Fruit fly (Drosophila melanogaster) whole organism, embryonic: ENCODE data around the gene Ube3a.
A peak's percentile ranks its signal among the peaks of the same experiment; 100 is the strongest.

Source experiments
- Abd-B ChIP-seq: fragments of 200-800 bp; sonication (Bioruptor generic); optimal IDR thresholded peaks from 2 replicates; lab custom pipeline; 2018; ENCODE audit warnings: missing biosample characterization, mild to moderate bottlenecking, missing genetic modification characterization, moderate library complexity
- CG10209 ChIP-seq: fragments of 200-800 bp; sonication (Bioruptor generic); optimal IDR thresholded peaks from 3 replicates; lab custom pipeline; 2017; ENCODE audit warnings: missing biosample characterization, mild to moderate bottlenecking, missing genetic modification characterization, missing genetic modification reagents
- CG11247 ChIP-seq: fragments of 200-800 bp; sonication (Bioruptor generic); IDR thresholded peaks from 2 replicates; pipeline ENCODE4 v1.3.6; 2022; ENCODE audit warnings: missing biosample characterization, missing genetic modification characterization
- CG12236 ChIP-seq: fragments of 200-800 bp; sonication (Bioruptor generic); optimal IDR thresholded peaks from 2 replicates; lab custom pipeline; 2016; ENCODE audit warnings: missing biosample characterization, missing genetic modification characterization
- CG12659 ChIP-seq: fragments of 200-800 bp; sonication (Bioruptor generic); optimal IDR thresholded peaks from 3 replicates; lab custom pipeline; 2017; ENCODE audit warnings: mild to moderate bottlenecking, missing biosample characterization, missing genetic modification reagents, missing genetic modification characterization
- CG13287 ChIP-seq: fragments of 200-800 bp; sonication (Bioruptor generic); IDR thresholded peaks from 2 replicates; pipeline ENCODE4 v1.3.6; 2022; ENCODE audit warnings: missing biosample characterization, missing genetic modification characterization; ENCODE audit not compliant: partially characterized antibody
- CG13624 ChIP-seq: fragments of 200-800 bp; sonication (Bioruptor generic); optimal IDR thresholded peaks from 2 replicates; lab custom pipeline; 2016; ENCODE audit warnings: missing biosample characterization, missing genetic modification characterization
- CG13894 ChIP-seq: fragments of 200-800 bp; sonication (Bioruptor generic); optimal IDR thresholded peaks from 3 replicates; lab custom pipeline; 2018; ENCODE audit warnings: missing biosample characterization, mild to moderate bottlenecking, missing genetic modification characterization, moderate library complexity
- CG14965 ChIP-seq: fragments of 200-800 bp; sonication (Bioruptor generic); optimal IDR thresholded peaks from 2 replicates; lab custom pipeline; 2016; ENCODE audit warnings: missing biosample characterization, missing genetic modification characterization, borderline replicate concordance
- CG17186 ChIP-seq: fragments of 200-800 bp; sonication (Bioruptor generic); optimal IDR thresholded peaks from 3 replicates; lab custom pipeline; 2017; ENCODE audit warnings: missing biosample characterization, missing genetic modification reagents, missing genetic modification characterization
- CG17912 ChIP-seq: fragments of 200-800 bp; sonication (Bioruptor generic); optimal IDR thresholded peaks from 2 replicates; lab custom pipeline; 2018; ENCODE audit warnings: missing biosample characterization, mild to moderate bottlenecking, missing genetic modification characterization
- CG2678 ChIP-seq: fragments of 200-800 bp; sonication (Bioruptor generic); optimal IDR thresholded peaks from 3 replicates; lab custom pipeline; 2019; ENCODE audit warnings: missing biosample characterization, mild to moderate bottlenecking, missing genetic modification characterization, moderate library complexity
- CG32532 ChIP-seq: fragments of 200-800 bp; sonication (Bioruptor generic); IDR thresholded peaks from 2 replicates; pipeline ENCODE4 v1.3.6; 2022; ENCODE audit warnings: missing biosample characterization, missing genetic modification characterization
- CG34422 ChIP-seq: fragments of 200-800 bp; sonication (Bioruptor generic); IDR thresholded peaks from 3 replicates; pipeline ENCODE4 v1.3.6; 2022; ENCODE audit warnings: missing biosample characterization, missing genetic modification characterization
- CG4404 ChIP-seq: fragments of 200-800 bp; sonication (Bioruptor generic); IDR thresholded peaks from 2 replicates; pipeline ENCODE4 v1.3.6; 2022; ENCODE audit warnings: missing biosample characterization, missing genetic modification characterization
- CG4617 ChIP-seq: fragments of 200-800 bp; sonication (Bioruptor generic); optimal IDR thresholded peaks from 3 replicates; lab custom pipeline; 2016; ENCODE audit warnings: missing biosample characterization, missing genetic modification characterization, borderline replicate concordance
- CG4707 ChIP-seq: fragments of 200-800 bp; sonication (Bioruptor generic); optimal IDR thresholded peaks from 2 replicates; lab custom pipeline; 2018; ENCODE audit warnings: missing biosample characterization, mild to moderate bottlenecking, missing genetic modification characterization, moderate library complexity
- CG7745 ChIP-seq: fragments of 200-800 bp; sonication (Bioruptor generic); optimal IDR thresholded peaks from 2 replicates; lab custom pipeline; 2018; ENCODE audit warnings: missing biosample characterization, mild to moderate bottlenecking, missing genetic modification characterization, moderate library complexity
- CG8281 ChIP-seq: fragments of 200-800 bp; sonication (Bioruptor generic); optimal IDR thresholded peaks from 2 replicates; lab custom pipeline; 2018; ENCODE audit warnings: missing biosample characterization, mild to moderate bottlenecking, missing genetic modification characterization, moderate library complexity
- CG8359 ChIP-seq: fragments of 200-800 bp; sonication (Bioruptor generic); optimal IDR thresholded peaks from 2 replicates; lab custom pipeline; 2017; ENCODE audit warnings: missing biosample characterization, mild to moderate bottlenecking, missing genetic modification characterization, borderline replicate concordance
- Chrac-16 ChIP-seq: fragments of 200-800 bp; sonication (Bioruptor generic); optimal IDR thresholded peaks from 3 replicates; lab custom pipeline; 2016; ENCODE audit warnings: missing biosample characterization, missing genetic modification characterization
- CrebB ChIP-seq: fragments of 200-800 bp; sonication (Bioruptor generic); optimal IDR thresholded peaks from 3 replicates; lab custom pipeline; 2018; ENCODE audit warnings: missing biosample characterization, mild to moderate bottlenecking, missing genetic modification characterization
- Fer2 ChIP-seq: fragments of 200-800 bp; sonication (Bioruptor generic); optimal IDR thresholded peaks from 2 replicates; lab custom pipeline; 2018; ENCODE audit warnings: missing biosample characterization, mild to moderate bottlenecking, missing genetic modification characterization, moderate library complexity
- Fer3 ChIP-seq: fragments of 200-800 bp; sonication (Bioruptor generic); optimal IDR thresholded peaks from 2 replicates; lab custom pipeline; 2018; ENCODE audit warnings: missing biosample characterization, mild to moderate bottlenecking, missing genetic modification characterization, moderate library complexity
- GATAe ChIP-seq: fragments of 200-800 bp; sonication (Bioruptor generic); conservative IDR thresholded peaks from 2 replicates; pipeline ENCODE4 v1.3.6; 2022; ENCODE audit warnings: missing biosample characterization, missing genetic modification characterization
- HLH54F ChIP-seq: fragments of 200-800 bp; sonication (Bioruptor generic); optimal IDR thresholded peaks from 3 replicates; lab custom pipeline; 2016; ENCODE audit warnings: missing biosample characterization, missing genetic modification characterization
- Hand ChIP-seq: fragments of 200-800 bp; sonication (Bioruptor generic); optimal IDR thresholded peaks from 2 replicates; lab custom pipeline; 2017; ENCODE audit warnings: mild to moderate bottlenecking, missing biosample characterization, missing genetic modification reagents, missing genetic modification characterization
- HmgD ChIP-seq: fragments of 200-800 bp; sonication (Bioruptor generic); optimal IDR thresholded peaks from 3 replicates; lab custom pipeline; 2016; ENCODE audit warnings: missing biosample characterization, missing genetic modification characterization
- Hr3 ChIP-seq: fragments of 200-800 bp; sonication (Bioruptor generic); optimal IDR thresholded peaks from 3 replicates; lab custom pipeline; 2016; ENCODE audit warnings: missing biosample characterization, missing genetic modification characterization
- Hsf ChIP-seq: fragments of 200-800 bp; sonication (Bioruptor generic); optimal IDR thresholded peaks from 3 replicates; lab custom pipeline; 2016; ENCODE audit warnings: missing biosample characterization, missing genetic modification characterization
- ase ChIP-seq: fragments of 200-800 bp; sonication (Bioruptor generic); IDR thresholded peaks from 3 replicates; pipeline ENCODE4 v1.3.6; 2022; ENCODE audit warnings: missing biosample characterization, missing genetic modification characterization
- btn ChIP-seq: fragments of 200-800 bp; sonication (Bioruptor generic); optimal IDR thresholded peaks from 2 replicates; lab custom pipeline; 2016; ENCODE audit warnings: missing biosample characterization, missing genetic modification characterization
- chm ChIP-seq: fragments of 200-800 bp; sonication (Bioruptor generic); IDR thresholded peaks from 2 replicates; pipeline ENCODE4 v1.3.6; 2022; ENCODE audit warnings: missing biosample characterization, missing genetic modification characterization
- corto ChIP-seq: fragments of 200-800 bp; sonication (Bioruptor generic); optimal IDR thresholded peaks from 2 replicates; lab custom pipeline; 2016; ENCODE audit warnings: missing biosample characterization, mild to moderate bottlenecking, missing genetic modification characterization, moderate library complexity
- dati ChIP-seq: fragments of 200-800 bp; sonication (Bioruptor generic); IDR thresholded peaks from 2 replicates; pipeline ENCODE4 v1.3.6; 2022; ENCODE audit warnings: missing biosample characterization, missing genetic modification characterization
- dm ChIP-seq: fragments of 200-800 bp; sonication (Bioruptor generic); optimal IDR thresholded peaks from 3 replicates; lab custom pipeline; 2016; ENCODE audit warnings: missing biosample characterization, missing genetic modification characterization
- ewg ChIP-seq: fragments of 200-800 bp; sonication (Bioruptor generic); optimal IDR thresholded peaks from 3 replicates; lab custom pipeline; 2017; ENCODE audit warnings: mild to moderate bottlenecking, missing biosample characterization, missing genetic modification reagents, missing genetic modification characterization
- exex ChIP-seq: fragments of 200-800 bp; sonication (Bioruptor generic); optimal IDR thresholded peaks from 4 replicates; lab custom pipeline; 2018; ENCODE audit warnings: missing biosample characterization, mild to moderate bottlenecking, missing genetic modification characterization, moderate library complexity
- fd102C ChIP-seq: fragments of 200-800 bp; sonication (Bioruptor generic); optimal IDR thresholded peaks from 2 replicates; lab custom pipeline; 2018; ENCODE audit warnings: missing biosample characterization, mild to moderate bottlenecking, missing genetic modification characterization, moderate library complexity
- gce ChIP-seq: fragments of 200-800 bp; sonication (Bioruptor generic); IDR thresholded peaks from 3 replicates; pipeline ENCODE4 v1.3.6; 2022; ENCODE audit warnings: missing biosample characterization, missing genetic modification characterization
- grn ChIP-seq: fragments of 200-800 bp; sonication (Bioruptor generic); optimal IDR thresholded peaks from 3 replicates; lab custom pipeline; 2017; ENCODE audit warnings: missing biosample characterization, missing genetic modification characterization
- kni ChIP-seq: fragments of 200-800 bp; sonication (Bioruptor generic); optimal IDR thresholded peaks from 3 replicates; lab custom pipeline; 2017; ENCODE audit warnings: mild to moderate bottlenecking, missing biosample characterization, missing genetic modification reagents, missing genetic modification characterization
- mam ChIP-seq: fragments of 200-800 bp; sonication (Bioruptor generic); optimal IDR thresholded peaks from 3 replicates; lab custom pipeline; 2016; ENCODE audit warnings: missing biosample characterization, missing genetic modification characterization
- oc ChIP-seq: fragments of 200-800 bp; sonication (Bioruptor generic); optimal IDR thresholded peaks from 2 replicates; lab custom pipeline; 2018; ENCODE audit warnings: missing biosample characterization, mild to moderate bottlenecking, missing genetic modification characterization, moderate library complexity
- otp ChIP-seq: fragments of 200-800 bp; sonication (Bioruptor generic); IDR thresholded peaks from 3 replicates; pipeline ENCODE4, ENCODE4 v1.3.6; 2022; ENCODE audit warnings: missing biosample characterization, missing genetic modification characterization
- vnd ChIP-seq: fragments of 200-800 bp; sonication (Bioruptor generic); IDR thresholded peaks from 3 replicates; pipeline ENCODE4 v1.3.6; 2022; ENCODE audit warnings: missing biosample characterization, missing genetic modification characterization; ENCODE audit not compliant: partially characterized antibody
- wek ChIP-seq: fragments of 200-800 bp; sonication (Bioruptor generic); optimal IDR thresholded peaks from 3 replicates; lab custom pipeline; 2018; ENCODE audit warnings: missing biosample characterization, mild to moderate bottlenecking, missing genetic modification characterization, moderate library complexity
- wor ChIP-seq: fragments of 200-800 bp; sonication (Bioruptor generic); IDR thresholded peaks from 2 replicates; pipeline ENCODE4 v1.3.6; 2022; ENCODE audit warnings: missing biosample characterization, missing genetic modification characterization
- yki ChIP-seq: fragments of >200 bp; optimal IDR thresholded peaks from 3 replicates; lab custom pipeline; 2018

Gene Ube3a

dm6 chr3L:11197291-11198021 lies 12.9 kb downstream of the Ube3a start, which contains the start of gene GlcAT-P (continued):
- peak; percentile 7 for TF ChIP-seq CG8281
- no peak for TF ChIP-seq CG8359 (GFP tag; lab: Kevin White, UChicago)
- TF ChIP-seq CG11247 (GFP tag; lab: Robert Waterston, UW), result no peak
- peak; percentile 75 for TF ChIP-seq CG10209
- TF ChIP-seq CG7745 (tag; lab: Kevin White, UChicago), result no peak
- TF ChIP-seq CG32532 (GFP tag; lab: Robert Waterston, UW), result peak; percentile 75; the same call in 1 of the 2 replicates
- TF ChIP-seq Hsf (GFP tag; lab: Kevin White, UChicago), result peak; percentile 9
- no peak for TF ChIP-seq Abd-B
- TF ChIP-seq ase, result no peak
- TF ChIP-seq HmgD, result no peak
- no peak for TF ChIP-seq mam (GFP tag; lab: Kevin White, UChicago)
- no peak for TF ChIP-seq chm (GFP tag; lab: Robert Waterston, UW)
- TF ChIP-seq CG13287 (GFP tag; lab: Robert Waterston, UW), result no peak
- TF ChIP-seq CrebB (tag; lab: Kevin White, UChicago), result no peak
- peak; percentile 88 for TF ChIP-seq CG2678 (tag; lab: Kevin White, UChicago)
- no peak for TF ChIP-seq vnd (GFP tag; lab: Robert Waterston, UW)
- no peak for TF ChIP-seq CG4404 (GFP tag; lab: Robert Waterston, UW)
- TF ChIP-seq wor (GFP tag; lab: Robert Waterston, UW), result peak; percentile 19; the same call in 1 of the 2 replicates
- TF ChIP-seq CG34422 (GFP tag; lab: Robert Waterston, UW), result peak; percentile 52; the same call in 2 of the 3 replicates
- TF ChIP-seq exex (tag; lab: Kevin White, UChicago), result no peak
- no peak for TF ChIP-seq fd102C (GFP tag; lab: Kevin White, UChicago)
- TF ChIP-seq grn (GFP tag; lab: Kevin White, UChicago), result no peak
- TF ChIP-seq CG4617, result no peak
- no peak for TF ChIP-seq yki (lab: Kevin White, UChicago)
- no peak for TF ChIP-seq ewg (GFP tag; lab: Kevin White, UChicago)
- no peak for TF ChIP-seq dati (GFP tag; lab: Robert Waterston, UW)
- TF ChIP-seq CG12659, result peak; percentile 83
- peak; percentile 30 for TF ChIP-seq Chrac-16
- no peak for TF ChIP-seq GATAe (GFP tag; lab: Robert Waterston, UW)
- TF ChIP-seq otp (GFP tag; lab: Robert Waterston, UW), result no peak
- no peak for TF ChIP-seq btn
- TF ChIP-seq Fer2 (tag; lab: Kevin White, UChicago), result no peak
- TF ChIP-seq dm (GFP tag; lab: Kevin White, UChicago), result no peak
- TF ChIP-seq Hr3 (GFP tag; lab: Kevin White, UChicago), result peak; percentile 57
- TF ChIP-seq wek (GFP tag; lab: Kevin White, UChicago), result no peak
- no peak for TF ChIP-seq CG12236 (GFP tag; lab: Kevin White, UChicago)
- TF ChIP-seq corto (GFP tag; lab: Kevin White, UChicago), result no peak
- peak; percentile 50 for TF ChIP-seq Hand (GFP tag; lab: Kevin White, UChicago)
- TF ChIP-seq CG13624 (GFP tag; lab: Kevin White, UChicago), result no peak
- TF ChIP-seq HLH54F (GFP tag; lab: Kevin White, UChicago), result no peak
- no peak for TF ChIP-seq kni (GFP tag; lab: Kevin White, UChicago)
- no peak for TF ChIP-seq oc (tag; lab: Kevin White, UChicago)
- TF ChIP-seq CG4707 (GFP tag; lab: Kevin White, UChicago), result no peak
- TF ChIP-seq CG14965 (GFP tag; lab: Kevin White, UChicago), result no peak
- TF ChIP-seq gce (GFP tag; lab: Robert Waterston, UW), result no peak
- peak; percentile 56 for TF ChIP-seq Fer3 (tag; lab: Kevin White, UChicago)
- TF ChIP-seq CG17186 (GFP tag; lab: Kevin White, UChicago), result no peak
- peak; percentile 46 for TF ChIP-seq CG13894 (tag; lab: Kevin White, UChicago)
- TF ChIP-seq CG17912, result no peak
